Worm (Caenorhabditis elegans): ENCODE data around the gene sul-3.

DNA sequence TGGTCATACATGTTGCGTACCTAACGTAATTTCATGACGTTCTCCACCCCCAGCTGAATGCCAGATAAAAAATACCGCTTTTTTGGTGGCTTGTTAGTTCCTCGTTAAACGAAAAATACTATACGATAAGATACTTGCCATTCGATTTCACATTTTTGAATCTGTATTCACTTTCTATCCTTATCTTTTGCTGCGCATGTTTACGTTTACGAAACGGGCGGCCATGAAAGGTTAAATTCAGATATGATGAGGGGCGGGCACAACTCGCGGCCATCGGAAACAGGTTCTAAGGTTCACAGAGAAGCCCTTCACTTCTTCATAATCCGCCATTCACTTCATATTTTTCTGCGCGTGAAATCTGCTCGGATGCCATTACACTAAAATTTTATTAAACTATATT, 55.2 kb downstream of the sul-3 start:
- TF ChIP-seq ztf-11 (tag; optimal IDR thresholded peaks at IDR 0.05), result no peak
- TF ChIP-seq lsy-2 (tag; optimal IDR thresholded peaks at IDR 0.05), result no peak
- TF ChIP-seq pha-4 (tag; optimal IDR thresholded peaks at IDR 0.05), result no peak
- no peak for TF ChIP-seq unc-62 (GFP tag; optimal IDR thresholded peaks at IDR 0.05)
- TF ChIP-seq nhr-237 (tag; optimal IDR thresholded peaks at IDR 0.05), result no peak
- no peak for TF ChIP-seq blmp-1 (tag; optimal IDR thresholded peaks at IDR 0.05)
- TF ChIP-seq mep-1 (tag; optimal IDR thresholded peaks at IDR 0.05), result no peak
- no peak for TF ChIP-seq unc-39 (tag; optimal IDR thresholded peaks at IDR 0.05)
- TF ChIP-seq mab-5 (tag; optimal IDR thresholded peaks at IDR 0.05), result no peak
- TF ChIP-seq snpc-4 (tag; optimal IDR thresholded peaks at IDR 0.05), result no peak

Data from whole organism, mixed stage, embryonic.